Fruit fly (Drosophila melanogaster) whole organism, embryonic: Measurements from ENCODE around the gene Eip75B.

ENCODE experiments used
- Asciz ChIP-seq: fragments of 200-800 bp; sonication (Bioruptor generic); optimal IDR thresholded peaks from 2 replicates; lab custom pipeline; 2017; ENCODE audit warnings: missing biosample characterization, mild to moderate bottlenecking, missing genetic modification characterization, missing genetic modification reagents
- Blimp-1 ChIP-seq: fragments of 200-800 bp; sonication (Bioruptor generic); optimal IDR thresholded peaks from 3 replicates; lab custom pipeline; 2018; ENCODE audit warnings: missing biosample characterization, missing genetic modification characterization, mild to moderate bottlenecking, moderate library complexity, missing genetic modification reagents
- CG10321 ChIP-seq: fragments of 200-800 bp; sonication (Bioruptor generic); IDR thresholded peaks from 2 replicates; pipeline ENCODE4 v1.3.6; 2022; ENCODE audit warnings: missing biosample characterization, missing genetic modification characterization
- CG10565 ChIP-seq: fragments of 200-800 bp; sonication (Bioruptor generic); optimal IDR thresholded peaks from 3 replicates; lab custom pipeline; 2016; ENCODE audit warnings: missing biosample characterization, mild to moderate bottlenecking, missing genetic modification characterization
- CG10654 ChIP-seq: fragments of 200-800 bp; sonication (Bioruptor generic); optimal IDR thresholded peaks from 2 replicates; lab custom pipeline; 2016; ENCODE audit warnings: missing biosample characterization, missing genetic modification characterization
- CG11456 ChIP-seq: fragments of 200-800 bp; sonication (Bioruptor generic); IDR thresholded peaks from 3 replicates; pipeline ENCODE4 v1.3.6; 2022; ENCODE audit warnings: missing biosample characterization, missing genetic modification characterization
- CG12155 ChIP-seq: fragments of 200-800 bp; sonication (Bioruptor generic); optimal IDR thresholded peaks from 3 replicates; lab custom pipeline; 2016; ENCODE audit warnings: missing biosample characterization, missing genetic modification characterization
- CG13296 ChIP-seq: fragments of 200-800 bp; sonication (Bioruptor generic); optimal IDR thresholded peaks from 3 replicates; lab custom pipeline; 2018; ENCODE audit warnings: missing biosample characterization, mild to moderate bottlenecking, missing genetic modification characterization
- CG13775 ChIP-seq: fragments of 200-800 bp; sonication (Bioruptor generic); optimal IDR thresholded peaks from 3 replicates; lab custom pipeline; 2017; ENCODE audit warnings: missing biosample characterization, mild to moderate bottlenecking, missing genetic modification characterization
- CG17829 ChIP-seq: fragments of 200-800 bp; optimal IDR thresholded peaks from 2 replicates; lab custom pipeline; 2019; ENCODE audit warnings: missing biosample characterization, mild to moderate bottlenecking, missing genetic modification characterization, moderate library complexity
- CG2116 ChIP-seq: fragments of 200-800 bp; sonication (Bioruptor generic); optimal IDR thresholded peaks from 3 replicates; lab custom pipeline; 2018; ENCODE audit warnings: missing biosample characterization, mild to moderate bottlenecking, missing genetic modification characterization
- CG31441 ChIP-seq: fragments of 200-800 bp; sonication (Bioruptor generic); IDR thresholded peaks from 2 replicates; pipeline ENCODE4 v1.3.6; 2022; ENCODE audit warnings: missing biosample characterization, missing genetic modification characterization
- CG32532 ChIP-seq: fragments of 200-800 bp; sonication (Bioruptor generic); IDR thresholded peaks from 2 replicates; pipeline ENCODE4 v1.3.6; 2022; ENCODE audit warnings: missing biosample characterization, missing genetic modification characterization
- CG33213 ChIP-seq: fragments of 200-800 bp; sonication (Bioruptor generic); optimal IDR thresholded peaks from 3 replicates; lab custom pipeline; 2016; ENCODE audit warnings: missing biosample characterization, missing genetic modification characterization
- CG33557 ChIP-seq: fragments of 200-800 bp; sonication (Bioruptor generic); optimal IDR thresholded peaks from 2 replicates; lab custom pipeline; 2019; ENCODE audit warnings: missing biosample characterization, mild to moderate bottlenecking, missing genetic modification characterization, moderate library complexity
- CG34422 ChIP-seq: fragments of 200-800 bp; sonication (Bioruptor generic); IDR thresholded peaks from 3 replicates; pipeline ENCODE4 v1.3.6; 2022; ENCODE audit warnings: missing biosample characterization, missing genetic modification characterization
- CG7928 ChIP-seq: fragments of 200-800 bp; sonication (Bioruptor generic); optimal IDR thresholded peaks from 2 replicates; lab custom pipeline; 2017; ENCODE audit warnings: missing biosample characterization, mild to moderate bottlenecking, missing genetic modification characterization
- CG8765 ChIP-seq: fragments of 200-800 bp; sonication (Bioruptor generic); IDR thresholded peaks from 2 replicates; pipeline ENCODE4 v1.3.6; 2022; ENCODE audit warnings: missing biosample characterization, missing genetic modification characterization
- CG8944 ChIP-seq: fragments of 200-800 bp; sonication (Bioruptor generic); optimal IDR thresholded peaks from 3 replicates; lab custom pipeline; 2016; ENCODE audit warnings: missing biosample characterization, missing genetic modification characterization
- CG9437 ChIP-seq: fragments of 200-800 bp; sonication (Bioruptor generic); optimal IDR thresholded peaks from 2 replicates; lab custom pipeline; 2018; ENCODE audit warnings: missing biosample characterization, mild to moderate bottlenecking, missing genetic modification characterization
- Chrac-16 ChIP-seq: fragments of 200-800 bp; sonication (Bioruptor generic); optimal IDR thresholded peaks from 3 replicates; lab custom pipeline; 2016; ENCODE audit warnings: missing biosample characterization, missing genetic modification characterization
- D19B ChIP-seq: fragments of 200-800 bp; sonication (Bioruptor generic); optimal IDR thresholded peaks from 2 replicates; lab custom pipeline; 2017; ENCODE audit warnings: missing biosample characterization, mild to moderate bottlenecking, missing genetic modification characterization
- Deaf1 ChIP-seq: fragments of 200-800 bp; optimal IDR thresholded peaks from 3 replicates; lab custom pipeline; 2019; ENCODE audit warnings: missing biosample characterization, mild to moderate bottlenecking, missing genetic modification characterization, moderate library complexity
- Dll ChIP-seq: fragments of 200-800 bp; sonication (Bioruptor generic); IDR thresholded peaks from 4 replicates; pipeline ENCODE4 v1.3.6; 2022; ENCODE audit warnings: missing biosample characterization, missing genetic modification characterization; ENCODE audit not compliant: partially characterized antibody
- Doc2 ChIP-seq: fragments of 200-800 bp; sonication (Bioruptor generic); IDR thresholded peaks from 2 replicates; pipeline ENCODE4 v1.3.6; 2022; ENCODE audit warnings: missing biosample characterization, missing genetic modification characterization
- Hmx ChIP-seq: fragments of 200-800 bp; sonication (Bioruptor generic); optimal IDR thresholded peaks from 2 replicates; lab custom pipeline; 2016; ENCODE audit warnings: missing biosample characterization, missing genetic modification characterization
- Myb ChIP-seq: fragments of 200-800 bp; sonication (Bioruptor generic); optimal IDR thresholded peaks from 2 replicates; lab custom pipeline; 2016; ENCODE audit warnings: missing biosample characterization, missing genetic modification characterization
- NK7.1 ChIP-seq: fragments of 200-800 bp; sonication (Bioruptor generic); optimal IDR thresholded peaks from 3 replicates; lab custom pipeline; 2016; ENCODE audit warnings: missing biosample characterization, missing genetic modification characterization
- Nf-YB ChIP-seq: fragments of 200-800 bp; sonication (Bioruptor generic); optimal IDR thresholded peaks from 3 replicates; lab custom pipeline; 2019; ENCODE audit warnings: missing biosample characterization, mild to moderate bottlenecking, missing genetic modification characterization, moderate library complexity
- ap ChIP-seq: fragments of 200-800 bp; sonication (Bioruptor generic); IDR thresholded peaks from 2 replicates; pipeline ENCODE4 v1.3.6; 2022; ENCODE audit warnings: missing biosample characterization, missing genetic modification characterization
- ash1 ChIP-seq: fragments of 200-800 bp; sonication (Bioruptor generic); optimal IDR thresholded peaks from 2 replicates; lab custom pipeline; 2018; ENCODE audit warnings: missing biosample characterization, mild to moderate bottlenecking, missing genetic modification characterization
- chinmo ChIP-seq: fragments of 200-800 bp; sonication (Bioruptor generic); IDR thresholded peaks from 4 replicates; pipeline ENCODE4 v1.3.6; 2022; ENCODE audit warnings: missing biosample characterization, missing genetic modification characterization; ENCODE audit not compliant: partially characterized antibody
- chm ChIP-seq: fragments of 200-800 bp; sonication (Bioruptor generic); IDR thresholded peaks from 2 replicates; pipeline ENCODE4 v1.3.6; 2022; ENCODE audit warnings: missing biosample characterization, missing genetic modification characterization
- ci ChIP-seq: fragments of 200-800 bp; sonication (Bioruptor generic); IDR thresholded peaks from 3 replicates; pipeline ENCODE4 v1.3.6; 2022; ENCODE audit warnings: missing biosample characterization, missing genetic modification characterization
- dm ChIP-seq: fragments of 200-800 bp; sonication (Bioruptor generic); optimal IDR thresholded peaks from 3 replicates; lab custom pipeline; 2016; ENCODE audit warnings: missing biosample characterization, missing genetic modification characterization
- en ChIP-seq: fragments of 200-800 bp; sonication (Bioruptor generic); optimal IDR thresholded peaks from 2 replicates; lab custom pipeline; 2016; ENCODE audit warnings: missing biosample characterization, missing genetic modification characterization
- grau ChIP-seq: fragments of 200-800 bp; optimal IDR thresholded peaks from 3 replicates; lab custom pipeline; 2019; ENCODE audit warnings: missing biosample characterization, mild to moderate bottlenecking, missing genetic modification characterization, moderate library complexity
- insv ChIP-seq, 2 experiments: fragments of 200-800 bp; sonication (Bioruptor generic); optimal IDR thresholded peaks; 3 replicates each; lab custom pipeline; 2016 to 2018; ENCODE audit warnings: missing biosample characterization in 2 of 2, missing genetic modification characterization in 2 of 2
- mld ChIP-seq: fragments of 200-800 bp; sonication (Bioruptor generic); IDR thresholded peaks from 3 replicates; pipeline ENCODE4 v1.3.6; 2022; ENCODE audit warnings: missing biosample characterization, missing genetic modification characterization; ENCODE audit not compliant: partially characterized antibody
- nau ChIP-seq: fragments of 200-800 bp; sonication (Bioruptor generic); optimal IDR thresholded peaks from 3 replicates; lab custom pipeline; 2017; ENCODE audit warnings: missing biosample characterization, mild to moderate bottlenecking, missing genetic modification characterization, missing genetic modification reagents
- odd ChIP-seq: fragments of 200-800 bp; sonication (Bioruptor generic); optimal IDR thresholded peaks from 2 replicates; lab custom pipeline; 2017; ENCODE audit warnings: missing biosample characterization, mild to moderate bottlenecking, missing genetic modification characterization
- peb ChIP-seq: fragments of 200-800 bp; sonication (Bioruptor generic); IDR thresholded peaks from 2 replicates; pipeline ENCODE4 v1.3.6; 2022; ENCODE audit warnings: missing biosample characterization, missing genetic modification characterization
- pnt ChIP-seq: fragments of 200-800 bp; sonication (Bioruptor generic); optimal IDR thresholded peaks from 3 replicates; lab custom pipeline; 2016; ENCODE audit warnings: missing biosample characterization, missing genetic modification characterization
- salm ChIP-seq: fragments of 200-800 bp; sonication (Bioruptor generic); optimal IDR thresholded peaks from 2 replicates; lab custom pipeline; 2018; ENCODE audit warnings: missing biosample characterization, mild to moderate bottlenecking, missing genetic modification characterization
- shn ChIP-seq: fragments of 200-800 bp; sonication (Bioruptor generic); optimal IDR thresholded peaks from 3 replicates; lab custom pipeline; 2016; ENCODE audit warnings: missing biosample characterization, missing genetic modification characterization
- sqz ChIP-seq: fragments of 200-800 bp; sonication (Bioruptor generic); optimal IDR thresholded peaks from 3 replicates; lab custom pipeline; 2018; ENCODE audit warnings: missing biosample characterization, mild to moderate bottlenecking, missing genetic modification characterization
- sug ChIP-seq: fragments of 200-800 bp; optimal IDR thresholded peaks from 2 replicates; lab custom pipeline; 2019; ENCODE audit warnings: missing biosample characterization, mild to moderate bottlenecking, missing genetic modification characterization, moderate library complexity
- tna ChIP-seq: fragments of 200-800 bp; sonication (Bioruptor generic); IDR thresholded peaks from 2 replicates; pipeline ENCODE4 v1.3.6; 2022; ENCODE audit warnings: missing biosample characterization, missing genetic modification characterization; ENCODE audit not compliant: partially characterized antibody
- trh ChIP-seq: fragments of 200-800 bp; sonication (Bioruptor generic); optimal IDR thresholded peaks from 2 replicates; lab custom pipeline; 2016; ENCODE audit warnings: missing biosample characterization, missing genetic modification characterization
- tx ChIP-seq: fragments of 200-800 bp; sonication (Bioruptor generic); optimal IDR thresholded peaks from 2 replicates; lab custom pipeline; 2016; ENCODE audit warnings: missing biosample characterization, missing genetic modification characterization

Eip75B gene

DNA sequence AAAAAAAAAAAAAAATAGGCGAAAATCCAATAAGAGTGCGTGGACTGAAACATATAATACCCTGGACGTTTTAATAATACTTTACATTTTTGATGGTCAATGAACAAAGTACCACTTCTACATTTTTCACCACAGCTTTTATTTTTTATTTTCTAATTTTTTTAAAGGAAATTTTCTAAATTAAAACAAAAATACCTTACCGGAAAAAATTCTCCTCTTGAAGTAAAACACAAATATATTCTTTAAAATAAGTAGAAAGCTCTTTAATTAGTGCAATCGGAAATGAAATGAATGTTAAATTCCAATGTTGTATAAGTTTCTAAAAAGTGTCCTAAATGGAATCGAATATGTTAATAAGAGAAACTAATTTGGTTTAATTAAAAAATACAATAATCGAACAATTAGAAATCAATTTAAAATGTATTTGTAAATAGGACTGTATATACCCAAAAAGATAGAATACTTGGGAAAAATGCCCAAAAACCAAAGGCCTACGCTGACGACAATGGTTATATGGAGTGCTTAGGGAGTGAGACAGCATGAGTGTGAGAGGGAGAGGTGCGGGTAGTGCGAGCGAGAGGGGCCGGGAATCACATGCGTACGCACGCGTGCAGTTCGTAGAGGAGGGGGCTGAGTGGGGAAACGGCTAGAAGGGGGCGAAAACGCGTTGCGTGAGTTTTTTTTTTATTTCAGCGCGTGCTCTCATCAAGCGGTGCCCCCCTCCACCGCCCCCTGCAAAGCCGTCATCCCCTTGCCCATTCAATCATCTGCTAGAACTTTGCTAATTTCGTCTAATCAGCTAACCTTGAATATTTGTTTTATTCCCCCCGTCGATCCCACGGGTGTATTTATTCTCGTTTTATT, 115.6 kb downstream of the Eip75B start (continued):
- TF ChIP-seq sqz (GFP tag; lab: Kevin White, UChicago) (peak; percentile 79), en (GFP tag; lab: Kevin White, UChicago) (no peak), ci (no peak), CG33213 (GFP tag; lab: Kevin White, UChicago) (no peak), D19B (GFP tag; lab: Kevin White, UChicago) (peak; percentile 92), grau (tag; lab: Kevin White, UChicago) (peak; percentile 37), insv (GFP tag; optimal IDR thresholded peaks at IDR 0.05; lab: Kevin White, UChicago) (no peak), CG2116 (GFP tag; lab: Kevin White, UChicago) (no peak), CG8944 (GFP tag; lab: Kevin White, UChicago) (no peak), tx (GFP tag; lab: Kevin White, UChicago) (no peak), Dll (GFP tag; lab: Robert Waterston, UW) (no peak), ap (no peak), Deaf1 (tag; lab: Kevin White, UChicago) (no peak), Blimp-1 (GFP tag; lab: Kevin White, UChicago) (peak; percentile 37), chm (GFP tag; lab: Robert Waterston, UW) (no peak), sug (tag; lab: Kevin White, UChicago) (peak; percentile 91), CG9437 (GFP tag; lab: Kevin White, UChicago) (no peak), CG13775 (peak; percentile 29), Asciz (no peak), Hmx (peak; percentile 37), pnt (no peak), CG34422 (GFP tag; lab: Robert Waterston, UW) (peak; percentile 40; the same call in 1 of the 3 replicates), nau (GFP tag; lab: Kevin White, UChicago) (no peak), dm (GFP tag; lab: Kevin White, UChicago) (peak; percentile 56), CG12155 (GFP tag; lab: Kevin White, UChicago) (no peak), shn (GFP tag; lab: Kevin White, UChicago) (no peak), mld (no peak), CG11456 (peak; percentile 72; the same call in 2 of the 3 replicates), ash1 (GFP tag; lab: Kevin White, UChicago) (no peak), CG7928 (peak; percentile 13), CG10321 (GFP tag; lab: Robert Waterston, UW) (peak; percentile 76), Myb (peak; percentile 13), odd (GFP tag; lab: Kevin White, UChicago) (no peak), NK7.1 (GFP tag; lab: Kevin White, UChicago) (no peak), tna (no peak), CG33557 (GFP tag; lab: Kevin White, UChicago) (peak; percentile 5), trh (no peak), chinmo (GFP tag; lab: Robert Waterston, UW) (peak; percentile 96), CG8765 (peak; percentile 59; the same call in 1 of the 2 replicates), Nf-YB (no peak), Chrac-16 (GFP tag; lab: Kevin White, UChicago) (no peak), CG31441 (no peak), salm (tag; lab: Kevin White, UChicago) (no peak), CG10654 (GFP tag; lab: Kevin White, UChicago) (no peak), CG17829 (no peak), CG32532 (peak; percentile 58), CG10565 (GFP tag; lab: Kevin White, UChicago) (no peak), CG13296 (GFP tag; lab: Kevin White, UChicago) (no peak), peb (GFP tag; lab: Robert Waterston, UW) (no peak), Doc2 (no peak)
